Fruit fly (Drosophila melanogaster) whole organism, embryonic: ENCODE results near the gene HisCl1.

Source experiments
- Adf1 ChIP-seq: fragments of 200-800 bp; sonication (Bioruptor generic); IDR thresholded peaks from 2 replicates; pipeline ENCODE4 v1.3.6; 2022; ENCODE audit warnings: missing biosample characterization, missing genetic modification characterization
- Blimp-1 ChIP-seq: fragments of 200-800 bp; sonication (Bioruptor generic); optimal IDR thresholded peaks from 3 replicates; lab custom pipeline; 2018; ENCODE audit warnings: missing biosample characterization, missing genetic modification characterization, mild to moderate bottlenecking, moderate library complexity, missing genetic modification reagents
- CG11456 ChIP-seq: fragments of 200-800 bp; sonication (Bioruptor generic); IDR thresholded peaks from 3 replicates; pipeline ENCODE4 v1.3.6; 2022; ENCODE audit warnings: missing biosample characterization, missing genetic modification characterization
- CG11695 ChIP-seq: fragments of 200-800 bp; sonication (Bioruptor generic); IDR thresholded peaks from 3 replicates; pipeline ENCODE4 v1.3.6; 2022; ENCODE audit warnings: missing biosample characterization, missing genetic modification characterization
- CG14860 ChIP-seq: fragments of 200-800 bp; sonication (Bioruptor generic); IDR thresholded peaks from 3 replicates; pipeline ENCODE4 v1.3.6; 2022; ENCODE audit warnings: missing biosample characterization, missing genetic modification characterization; ENCODE audit not compliant: partially characterized antibody
- CG15479 ChIP-seq: fragments of 200-800 bp; sonication (Bioruptor generic); optimal IDR thresholded peaks from 3 replicates; lab custom pipeline; 2019; ENCODE audit warnings: missing biosample characterization, mild to moderate bottlenecking, missing genetic modification characterization, moderate library complexity
- CG16813 ChIP-seq: fragments of 200-800 bp; sonication (Bioruptor generic); IDR thresholded peaks from 3 replicates; pipeline ENCODE4 v1.3.6; 2022; ENCODE audit warnings: missing biosample characterization, missing genetic modification characterization; ENCODE audit not compliant: partially characterized antibody
- CG2889 ChIP-seq: fragments of 200-800 bp; sonication (Bioruptor generic); IDR thresholded peaks from 3 replicates; pipeline ENCODE4 v1.3.6; 2022; ENCODE audit warnings: missing biosample characterization, missing genetic modification characterization
- CG3065 ChIP-seq: fragments of 200-800 bp; sonication (Bioruptor generic); optimal IDR thresholded peaks from 2 replicates; lab custom pipeline; 2016; ENCODE audit warnings: missing biosample characterization, missing genetic modification characterization
- CG3281 ChIP-seq: fragments of 200-800 bp; sonication (Bioruptor generic); optimal IDR thresholded peaks from 3 replicates; lab custom pipeline; 2017; ENCODE audit warnings: missing biosample characterization, mild to moderate bottlenecking, missing genetic modification characterization
- CG3995 ChIP-seq: fragments of 200-800 bp; sonication (Bioruptor generic); optimal IDR thresholded peaks from 3 replicates; lab custom pipeline; 2016; ENCODE audit warnings: missing biosample characterization, missing genetic modification characterization
- CG4707 ChIP-seq: fragments of 200-800 bp; sonication (Bioruptor generic); optimal IDR thresholded peaks from 2 replicates; lab custom pipeline; 2018; ENCODE audit warnings: missing biosample characterization, mild to moderate bottlenecking, missing genetic modification characterization, moderate library complexity
- CG4730 ChIP-seq: fragments of 200-800 bp; sonication (Bioruptor generic); IDR thresholded peaks from 2 replicates; pipeline ENCODE4 v1.3.6; 2022; ENCODE audit warnings: missing biosample characterization, missing genetic modification characterization
- CG6765 ChIP-seq: fragments of 200-800 bp; sonication (Bioruptor generic); optimal IDR thresholded peaks from 3 replicates; lab custom pipeline; 2017; ENCODE audit warnings: missing biosample characterization, mild to moderate bottlenecking, missing genetic modification characterization
- CG7357 ChIP-seq: fragments of 200-800 bp; sonication (Bioruptor generic); IDR thresholded peaks from 3 replicates; pipeline ENCODE4 v1.3.6; 2022; ENCODE audit warnings: missing biosample characterization, missing genetic modification characterization
- CG7987 ChIP-seq: fragments of 200-800 bp; sonication (Bioruptor generic); optimal IDR thresholded peaks from 2 replicates; lab custom pipeline; 2018; ENCODE audit warnings: missing biosample characterization, mild to moderate bottlenecking, missing genetic modification characterization, moderate library complexity
- CTCF ChIP-seq: fragments of 200-800 bp; sonication (Bioruptor generic); optimal IDR thresholded peaks from 2 replicates; lab custom pipeline; 2017; ENCODE audit warnings: missing biosample characterization, mild to moderate bottlenecking, missing genetic modification characterization, moderate library complexity
- Camta ChIP-seq: fragments of 200-800 bp; sonication (Bioruptor generic); optimal IDR thresholded peaks from 2 replicates; lab custom pipeline; 2016; ENCODE audit warnings: missing biosample characterization, missing genetic modification characterization
- D19B ChIP-seq: fragments of 200-800 bp; sonication (Bioruptor generic); optimal IDR thresholded peaks from 2 replicates; lab custom pipeline; 2017; ENCODE audit warnings: missing biosample characterization, mild to moderate bottlenecking, missing genetic modification characterization
- Elba2 ChIP-seq: fragments of 200-800 bp; sonication (Bioruptor generic); optimal IDR thresholded peaks from 3 replicates; lab custom pipeline; 2016; ENCODE audit warnings: missing biosample characterization, missing genetic modification characterization
- Ets97D ChIP-seq: fragments of 200-800 bp; sonication (Bioruptor generic); optimal IDR thresholded peaks from 3 replicates; lab custom pipeline; 2016; ENCODE audit warnings: missing biosample characterization, missing genetic modification characterization
- Fer1 ChIP-seq: fragments of 200-800 bp; sonication (Bioruptor generic); optimal IDR thresholded peaks from 2 replicates; lab custom pipeline; 2017; ENCODE audit warnings: missing biosample characterization, mild to moderate bottlenecking, missing genetic modification characterization
- Gsc ChIP-seq: fragments of 200-800 bp; sonication (Bioruptor generic); IDR thresholded peaks from 2 replicates; pipeline ENCODE4 v1.3.6; 2022; ENCODE audit warnings: missing biosample characterization, missing genetic modification characterization
- H2.0 ChIP-seq: fragments of 200-800 bp; sonication (Bioruptor generic); IDR thresholded peaks from 2 replicates; pipeline ENCODE4 v1.3.6; 2022; ENCODE audit warnings: missing biosample characterization, missing genetic modification characterization
- Hey ChIP-seq: fragments of 200-800 bp; sonication (Bioruptor generic); optimal IDR thresholded peaks from 3 replicates; lab custom pipeline; 2018; ENCODE audit warnings: missing biosample characterization, mild to moderate bottlenecking, missing genetic modification characterization
- Meics ChIP-seq: fragments of 200-800 bp; sonication (Bioruptor generic); optimal IDR thresholded peaks from 2 replicates; lab custom pipeline; 2017; ENCODE audit warnings: missing biosample characterization, mild to moderate bottlenecking, missing genetic modification characterization
- Oaz ChIP-seq: fragments of 200-800 bp; sonication (Bioruptor generic); IDR thresholded peaks from 2 replicates; pipeline ENCODE4 v1.3.6; 2022; ENCODE audit warnings: missing biosample characterization, missing genetic modification characterization
- Opbp ChIP-seq: fragments of 200-800 bp; sonication (Bioruptor generic); IDR thresholded peaks from 3 replicates; pipeline ENCODE4 v1.3.6; 2022; ENCODE audit warnings: missing biosample characterization, missing genetic modification characterization; ENCODE audit not compliant: partially characterized antibody
- Pdp1 ChIP-seq, 2 experiments: fragments of 200-800 bp; sonication (Bioruptor generic); optimal IDR thresholded peaks; 3 replicates each; lab custom pipeline; 2016; ENCODE audit warnings: missing biosample characterization in 2 of 2, missing genetic modification characterization in 2 of 2, mild to moderate bottlenecking in 1 of 2, moderate library complexity in 1 of 2
- YL-1 ChIP-seq: fragments of 200-800 bp; sonication (Bioruptor generic); optimal IDR thresholded peaks from 3 replicates; lab custom pipeline; 2017; ENCODE audit warnings: missing biosample characterization, mild to moderate bottlenecking, missing genetic modification characterization
- ash1 ChIP-seq: fragments of 200-800 bp; sonication (Bioruptor generic); optimal IDR thresholded peaks from 2 replicates; lab custom pipeline; 2018; ENCODE audit warnings: missing biosample characterization, mild to moderate bottlenecking, missing genetic modification characterization
- danr ChIP-seq: fragments of 200-800 bp; sonication (Bioruptor generic); IDR thresholded peaks from 2 replicates; pipeline ENCODE4 v1.3.6; 2022; ENCODE audit warnings: missing biosample characterization, missing genetic modification characterization
- dm ChIP-seq: fragments of 200-800 bp; sonication (Bioruptor generic); optimal IDR thresholded peaks from 3 replicates; lab custom pipeline; 2016; ENCODE audit warnings: missing biosample characterization, missing genetic modification characterization
- dmrt11E ChIP-seq: fragments of 200-800 bp; sonication (Bioruptor generic); optimal IDR thresholded peaks from 3 replicates; lab custom pipeline; 2018; ENCODE audit warnings: missing biosample characterization, mild to moderate bottlenecking, missing genetic modification characterization, moderate library complexity
- dpn ChIP-seq, 2 experiments: fragments of 200-800 bp; sonication (Bioruptor generic); optimal IDR thresholded peaks; 3 replicates each; lab custom pipeline; 2016; ENCODE audit warnings: missing biosample characterization in 2 of 2, missing genetic modification characterization in 2 of 2
- emc ChIP-seq: fragments of 200-800 bp; sonication (Bioruptor generic); optimal IDR thresholded peaks from 2 replicates; lab custom pipeline; 2016; ENCODE audit warnings: missing biosample characterization, missing genetic modification characterization
- exex ChIP-seq: fragments of 200-800 bp; sonication (Bioruptor generic); optimal IDR thresholded peaks from 4 replicates; lab custom pipeline; 2018; ENCODE audit warnings: missing biosample characterization, mild to moderate bottlenecking, missing genetic modification characterization, moderate library complexity
- gsb ChIP-seq: fragments of 200-800 bp; sonication (Bioruptor generic); IDR thresholded peaks from 2 replicates; pipeline ENCODE4 v1.3.6; 2022; ENCODE audit warnings: missing biosample characterization, missing genetic modification characterization
- gsb-n ChIP-seq: fragments of 200-800 bp; sonication (Bioruptor generic); optimal IDR thresholded peaks from 3 replicates; lab custom pipeline; 2018; ENCODE audit warnings: missing biosample characterization, mild to moderate bottlenecking, missing genetic modification characterization
- lbe ChIP-seq: fragments of 200-800 bp; sonication (Bioruptor generic); optimal IDR thresholded peaks from 2 replicates; lab custom pipeline; 2016; ENCODE audit warnings: missing biosample characterization, mild to moderate bottlenecking, missing genetic modification characterization
- mirr ChIP-seq: fragments of 200-800 bp; sonication (Bioruptor generic); optimal IDR thresholded peaks from 3 replicates; lab custom pipeline; 2018; ENCODE audit warnings: missing biosample characterization, mild to moderate bottlenecking, missing genetic modification characterization
- nmo ChIP-seq: fragments of 200-800 bp; sonication (Bioruptor generic); optimal IDR thresholded peaks from 2 replicates; lab custom pipeline; 2018; ENCODE audit warnings: missing biosample characterization, mild to moderate bottlenecking, missing genetic modification characterization, moderate library complexity
- psq ChIP-seq: fragments of 200-800 bp; sonication (Bioruptor generic); optimal IDR thresholded peaks from 2 replicates; lab custom pipeline; 2017; ENCODE audit warnings: missing biosample characterization, missing genetic modification characterization
- run ChIP-seq: fragments of 200-800 bp; sonication (Bioruptor generic); optimal IDR thresholded peaks from 3 replicates; lab custom pipeline; 2018; ENCODE audit warnings: missing biosample characterization, mild to moderate bottlenecking, missing genetic modification characterization
- salm ChIP-seq: fragments of 200-800 bp; sonication (Bioruptor generic); optimal IDR thresholded peaks from 2 replicates; lab custom pipeline; 2018; ENCODE audit warnings: missing biosample characterization, mild to moderate bottlenecking, missing genetic modification characterization
- sd ChIP-seq: fragments of 200-800 bp; sonication (Bioruptor generic); optimal IDR thresholded peaks from 3 replicates; lab custom pipeline; 2018; ENCODE audit warnings: missing biosample characterization, mild to moderate bottlenecking, missing genetic modification characterization, moderate library complexity
- ssp ChIP-seq: fragments of 200-800 bp; sonication (Bioruptor generic); IDR thresholded peaks from 2 replicates; pipeline ENCODE4 v1.3.6; 2022; ENCODE audit warnings: missing biosample characterization, missing genetic modification characterization
- tap ChIP-seq: fragments of 200-800 bp; optimal IDR thresholded peaks from 3 replicates; lab custom pipeline; 2019; ENCODE audit warnings: missing biosample characterization, mild to moderate bottlenecking, missing genetic modification characterization, moderate library complexity
- tgo ChIP-seq: fragments of 200-800 bp; sonication (Bioruptor generic); IDR thresholded peaks from 3 replicates; pipeline ENCODE4 v1.3.6; 2022; ENCODE audit warnings: missing biosample characterization, missing genetic modification characterization
- trh ChIP-seq: fragments of 200-800 bp; sonication (Bioruptor generic); optimal IDR thresholded peaks from 2 replicates; lab custom pipeline; 2016; ENCODE audit warnings: missing biosample characterization, missing genetic modification characterization

Gene HisCl1

dm6 chr3R:11760669-11761387 lies 26.1 kb upstream of the HisCl1 start (continued):
- TF ChIP-seq YL-1 (GFP tag; lab: Kevin White, UChicago) (peak; percentile 99), mirr (GFP tag; lab: Kevin White, UChicago) (peak; percentile 100), CG6765 (peak; percentile 100), dmrt11E (peak; percentile 100), CG11456 (no peak), ssp (GFP tag; lab: Robert Waterston, UW) (no peak), nmo (peak; percentile 100), CG11695 (GFP tag; lab: Robert Waterston, UW) (no peak), gsb-n (tag; lab: Kevin White, UChicago) (peak; percentile 100), CG15479 (peak; percentile 82), Fer1 (peak; percentile 100), sd (peak; percentile 99), CG4707 (GFP tag; lab: Kevin White, UChicago) (peak; percentile 99), lbe (GFP tag; lab: Kevin White, UChicago) (peak; percentile 99), Camta (peak; percentile 100), D19B (GFP tag; lab: Kevin White, UChicago) (peak; percentile 98), gsb (GFP tag; lab: Robert Waterston, UW) (no peak), Elba2 (peak; percentile 95), Gsc (no peak), Meics (GFP tag; lab: Kevin White, UChicago) (peak; percentile 100), psq (GFP tag; lab: Kevin White, UChicago) (peak; percentile 98), tap (peak; percentile 100), CG3995 (GFP tag; lab: Kevin White, UChicago) (peak; percentile 90), CG16813 (GFP tag; lab: Robert Waterston, UW) (no peak), CG4730 (GFP tag; lab: Robert Waterston, UW) (no peak), Pdp1 (GFP tag; optimal IDR thresholded peaks at IDR 0.05; lab: Kevin White, UChicago) (peak; percentile 100), Blimp-1 (GFP tag; lab: Kevin White, UChicago) (peak; percentile 99), CG2889 (GFP tag; lab: Robert Waterston, UW) (no peak), trh (GFP tag; lab: Kevin White, UChicago) (peak; percentile 99), Oaz (no peak), run (tag; lab: Kevin White, UChicago) (peak; percentile 99), danr (GFP tag; lab: Robert Waterston, UW) (no peak), Ets97D (peak; percentile 97), ash1 (peak; percentile 99), emc (GFP tag; lab: Kevin White, UChicago) (peak; percentile 100), CG3065 (GFP tag; lab: Kevin White, UChicago) (peak; percentile 100), CG3281 (GFP tag; lab: Kevin White, UChicago) (peak; percentile 100), Adf1 (no peak), dpn (GFP tag; optimal IDR thresholded peaks at IDR 0.05; lab: Kevin White, UChicago) (peak; percentile 100), exex (peak; percentile 98), dm (GFP tag; lab: Kevin White, UChicago) (peak; percentile 100), Hey (tag; lab: Kevin White, UChicago) (peak; percentile 99), tgo (GFP tag; lab: Robert Waterston, UW) (no peak), CTCF (GFP tag; lab: Kevin White, UChicago) (peak; percentile 79), CG14860 (GFP tag; lab: Robert Waterston, UW) (no peak), CG7987 (GFP tag; lab: Kevin White, UChicago) (peak; percentile 99), Opbp (GFP tag; lab: Robert Waterston, UW) (no peak), H2.0 (GFP tag; lab: Robert Waterston, UW) (no peak), CG7357 (peak; percentile 98), salm (peak; percentile 99)
